Fruit fly (Drosophila melanogaster) whole organism, embryonic: ENCODE data around the gene Cyt-b5-r.

Source experiments
- Asciz ChIP-seq: fragments of 200-800 bp; sonication (Bioruptor generic); optimal IDR thresholded peaks from 2 replicates; lab custom pipeline; 2017; ENCODE audit warnings: missing biosample characterization, mild to moderate bottlenecking, missing genetic modification characterization, missing genetic modification reagents
- Bgb ChIP-seq: fragments of 200-800 bp; sonication (Bioruptor generic); IDR thresholded peaks from 2 replicates; pipeline ENCODE4 v1.3.6; 2022; ENCODE audit warnings: missing biosample characterization, missing genetic modification characterization; ENCODE audit not compliant: partially characterized antibody
- CG10209 ChIP-seq: fragments of 200-800 bp; sonication (Bioruptor generic); optimal IDR thresholded peaks from 3 replicates; lab custom pipeline; 2017; ENCODE audit warnings: missing biosample characterization, mild to moderate bottlenecking, missing genetic modification characterization, missing genetic modification reagents
- CG10366 ChIP-seq: fragments of 200-800 bp; sonication (Bioruptor generic); IDR thresholded peaks from 2 replicates; pipeline ENCODE4 v1.3.6; 2022; ENCODE audit warnings: missing biosample characterization, missing genetic modification characterization
- CG11085 ChIP-seq: fragments of 200-800 bp; sonication (Bioruptor generic); IDR thresholded peaks from 2 replicates; pipeline ENCODE4 v1.3.6; 2022; ENCODE audit warnings: missing biosample characterization, missing genetic modification characterization
- CG14014 ChIP-seq: fragments of 200-800 bp; sonication (Bioruptor generic); IDR thresholded peaks from 2 replicates; pipeline ENCODE4 v1.3.6; 2022; ENCODE audit warnings: missing biosample characterization, missing genetic modification characterization
- CG16863 ChIP-seq: fragments of 200-800 bp; sonication (Bioruptor generic); optimal IDR thresholded peaks from 3 replicates; lab custom pipeline; 2016; ENCODE audit warnings: missing biosample characterization, missing genetic modification characterization
- CG17328 ChIP-seq: fragments of 200-800 bp; sonication (Bioruptor generic); IDR thresholded peaks from 2 replicates; pipeline ENCODE4 v1.3.6; 2022; ENCODE audit warnings: missing biosample characterization, missing genetic modification characterization
- CG17802 ChIP-seq: fragments of 200-800 bp; sonication (Bioruptor generic); optimal IDR thresholded peaks from 2 replicates; lab custom pipeline; 2018; ENCODE audit warnings: missing biosample characterization, mild to moderate bottlenecking, missing genetic modification characterization, moderate library complexity
- CG32532 ChIP-seq: fragments of 200-800 bp; sonication (Bioruptor generic); IDR thresholded peaks from 2 replicates; pipeline ENCODE4 v1.3.6; 2022; ENCODE audit warnings: missing biosample characterization, missing genetic modification characterization
- CG4404 ChIP-seq: fragments of 200-800 bp; sonication (Bioruptor generic); IDR thresholded peaks from 2 replicates; pipeline ENCODE4 v1.3.6; 2022; ENCODE audit warnings: missing biosample characterization, missing genetic modification characterization
- CG5180 ChIP-seq: fragments of 200-800 bp; sonication (Bioruptor generic); optimal IDR thresholded peaks from 3 replicates; lab custom pipeline; 2017; ENCODE audit warnings: missing biosample characterization, missing genetic modification characterization, mild to moderate bottlenecking, moderate library complexity, missing genetic modification reagents
- CG5953 ChIP-seq: fragments of 200-800 bp; sonication (Bioruptor generic); IDR thresholded peaks from 2 replicates; pipeline ENCODE4 v1.3.6; 2022; ENCODE audit warnings: missing biosample characterization, missing genetic modification characterization
- CG6791 ChIP-seq: fragments of 200-800 bp; sonication (Bioruptor generic); IDR thresholded peaks from 3 replicates; pipeline ENCODE4 v1.3.6; 2022; ENCODE audit warnings: missing biosample characterization, missing genetic modification characterization; ENCODE audit not compliant: partially characterized antibody
- CG8290 ChIP-seq, 3 experiments: fragments of 200-800 bp; sonication (Bioruptor generic); optimal IDR thresholded peaks; 2 replicates each; lab custom pipeline; 2016 to 2019; ENCODE audit warnings: missing biosample characterization in 3 of 3, missing genetic modification characterization in 3 of 3, mild to moderate bottlenecking in 2 of 3, moderate library complexity in 1 of 3
- CG8388 ChIP-seq: fragments of 200-800 bp; sonication (Bioruptor generic); optimal IDR thresholded peaks from 2 replicates; lab custom pipeline; 2019; ENCODE audit warnings: missing biosample characterization, mild to moderate bottlenecking, missing genetic modification characterization, moderate library complexity
- Camta ChIP-seq: fragments of 200-800 bp; sonication (Bioruptor generic); optimal IDR thresholded peaks from 2 replicates; lab custom pipeline; 2016; ENCODE audit warnings: missing biosample characterization, missing genetic modification characterization
- Chrac-16 ChIP-seq: fragments of 200-800 bp; sonication (Bioruptor generic); optimal IDR thresholded peaks from 3 replicates; lab custom pipeline; 2016; ENCODE audit warnings: missing biosample characterization, missing genetic modification characterization
- CkIIα-i1 ChIP-seq: fragments of 200-800 bp; sonication (Bioruptor generic); IDR thresholded peaks from 2 replicates; pipeline ENCODE4 v1.3.6; 2022; ENCODE audit warnings: missing biosample characterization, missing genetic modification characterization
- Dbx ChIP-seq: fragments of 200-800 bp; sonication (Bioruptor generic); IDR thresholded peaks from 3 replicates; pipeline ENCODE4 v1.3.6; 2022; ENCODE audit warnings: missing biosample characterization, missing genetic modification characterization
- Dip3 ChIP-seq: fragments of 200-800 bp; sonication (Bioruptor generic); optimal IDR thresholded peaks from 3 replicates; lab custom pipeline; 2016; ENCODE audit warnings: missing biosample characterization, missing genetic modification characterization
- E2f1 ChIP-seq: fragments of 200-800 bp; sonication (Bioruptor generic); IDR thresholded peaks from 2 replicates; pipeline ENCODE4 v1.3.6; 2022; ENCODE audit warnings: missing biosample characterization, missing genetic modification characterization
- Hmx ChIP-seq: fragments of 200-800 bp; sonication (Bioruptor generic); optimal IDR thresholded peaks from 2 replicates; lab custom pipeline; 2016; ENCODE audit warnings: missing biosample characterization, missing genetic modification characterization
- Hr3 ChIP-seq: fragments of 200-800 bp; sonication (Bioruptor generic); optimal IDR thresholded peaks from 3 replicates; lab custom pipeline; 2016; ENCODE audit warnings: missing biosample characterization, missing genetic modification characterization
- Lhr ChIP-seq: fragments of 200-800 bp; sonication (Bioruptor generic); optimal IDR thresholded peaks from 3 replicates; lab custom pipeline; 2017; ENCODE audit warnings: mild to moderate bottlenecking, missing biosample characterization, missing genetic modification reagents, missing genetic modification characterization
- Lpt ChIP-seq: fragments of >200 bp; optimal IDR thresholded peaks from 2 replicates; lab custom pipeline; 2018; ENCODE audit warnings: missing biosample characterization, missing genetic modification characterization
- Max ChIP-seq: fragments of 200-800 bp; sonication (Bioruptor generic); optimal IDR thresholded peaks from 2 replicates; lab custom pipeline; 2016; ENCODE audit warnings: missing biosample characterization, mild to moderate bottlenecking, missing genetic modification characterization
- Ssrp ChIP-seq: fragments of 200-800 bp; sonication (Bioruptor generic); optimal IDR thresholded peaks from 2 replicates; lab custom pipeline; 2018; ENCODE audit warnings: missing biosample characterization, mild to moderate bottlenecking, missing genetic modification characterization, moderate library complexity
- Trl ChIP-seq, 3 experiments: fragments of >200 bp in 2 of 3; fragments of 200-800 bp in 1 of 3; sonication (Bioruptor generic) in 1 of 3; optimal IDR thresholded peaks; 2 replicates in 1 of 3; 3 replicates in 2 of 3; lab custom pipeline; 2016 to 2017; ENCODE audit warnings: missing biosample characterization in 1 of 3, missing genetic modification characterization in 1 of 3
- Vsx1 ChIP-seq: fragments of 200-800 bp; sonication (Bioruptor generic); optimal IDR thresholded peaks from 2 replicates; lab custom pipeline; 2017; ENCODE audit warnings: missing biosample characterization, mild to moderate bottlenecking, missing genetic modification characterization, missing genetic modification reagents
- ab ChIP-seq: fragments of 200-800 bp; sonication (Bioruptor generic); optimal IDR thresholded peaks from 2 replicates; lab custom pipeline; 2016; ENCODE audit warnings: missing biosample characterization, missing genetic modification characterization
- abd-A ChIP-seq: fragments of 200-800 bp; sonication (Bioruptor generic); optimal IDR thresholded peaks from 3 replicates; lab custom pipeline; 2019; ENCODE audit warnings: missing biosample characterization, mild to moderate bottlenecking, missing genetic modification characterization, moderate library complexity
- br ChIP-seq: fragments of >200 bp; optimal IDR thresholded peaks from 2 replicates; lab custom pipeline; 2017
- btn ChIP-seq: fragments of 200-800 bp; sonication (Bioruptor generic); optimal IDR thresholded peaks from 2 replicates; lab custom pipeline; 2016; ENCODE audit warnings: missing biosample characterization, missing genetic modification characterization
- cato ChIP-seq: fragments of 200-800 bp; sonication (Bioruptor generic); optimal IDR thresholded peaks from 2 replicates; lab custom pipeline; 2016; ENCODE audit warnings: missing biosample characterization, missing genetic modification characterization, borderline replicate concordance
- ci ChIP-seq: fragments of 200-800 bp; sonication (Bioruptor generic); IDR thresholded peaks from 3 replicates; pipeline ENCODE4 v1.3.6; 2022; ENCODE audit warnings: missing biosample characterization, missing genetic modification characterization
- crc ChIP-seq: fragments of 200-800 bp; sonication (Bioruptor generic); optimal IDR thresholded peaks from 2 replicates; lab custom pipeline; 2016; ENCODE audit warnings: missing biosample characterization, missing genetic modification characterization
- esg ChIP-seq: fragments of 200-800 bp; sonication (Bioruptor generic); conservative IDR thresholded peaks from 2 replicates; pipeline ENCODE4 v1.3.6; 2022; ENCODE audit warnings: missing biosample characterization, missing genetic modification characterization
- gem ChIP-seq: fragments of 200-800 bp; sonication (Bioruptor generic); optimal IDR thresholded peaks from 2 replicates; lab custom pipeline; 2019; ENCODE audit warnings: missing biosample characterization, mild to moderate bottlenecking, missing genetic modification characterization, moderate library complexity
- gsb-n ChIP-seq: fragments of 200-800 bp; sonication (Bioruptor generic); optimal IDR thresholded peaks from 3 replicates; lab custom pipeline; 2018; ENCODE audit warnings: missing biosample characterization, mild to moderate bottlenecking, missing genetic modification characterization
- her ChIP-seq: fragments of 200-800 bp; sonication (Bioruptor generic); optimal IDR thresholded peaks from 2 replicates; lab custom pipeline; 2016; ENCODE audit warnings: missing biosample characterization, missing genetic modification characterization
- klu ChIP-seq: fragments of 200-800 bp; sonication (Bioruptor generic); IDR thresholded peaks from 2 replicates; pipeline ENCODE4 v1.3.6; 2022; ENCODE audit warnings: missing biosample characterization, missing genetic modification characterization
- lab ChIP-seq: fragments of 200-800 bp; sonication (Bioruptor generic); optimal IDR thresholded peaks from 3 replicates; lab custom pipeline; 2017; ENCODE audit warnings: missing biosample characterization, missing genetic modification characterization, mild to moderate bottlenecking, moderate library complexity, missing genetic modification reagents
- luna ChIP-seq: fragments of 200-800 bp; sonication (Bioruptor generic); optimal IDR thresholded peaks from 2 replicates; lab custom pipeline; 2016; ENCODE audit warnings: missing biosample characterization, missing genetic modification characterization
- pfk ChIP-seq: fragments of 200-800 bp; sonication (Bioruptor generic); optimal IDR thresholded peaks from 2 replicates; lab custom pipeline; 2018; ENCODE audit warnings: missing biosample characterization, mild to moderate bottlenecking, missing genetic modification characterization, moderate library complexity
- rib ChIP-seq: fragments of 200-800 bp; sonication (Bioruptor generic); IDR thresholded peaks from 2 replicates; pipeline ENCODE4 v1.3.6; 2022; ENCODE audit warnings: missing biosample characterization, missing genetic modification characterization
- schlank ChIP-seq: fragments of 200-800 bp; sonication (Bioruptor generic); optimal IDR thresholded peaks from 2 replicates; lab custom pipeline; 2018; ENCODE audit warnings: missing biosample characterization, mild to moderate bottlenecking, missing genetic modification characterization
- ssp ChIP-seq: fragments of 200-800 bp; sonication (Bioruptor generic); IDR thresholded peaks from 2 replicates; pipeline ENCODE4 v1.3.6; 2022; ENCODE audit warnings: missing biosample characterization, missing genetic modification characterization
- unc-4 ChIP-seq: fragments of 200-800 bp; sonication (Bioruptor generic); IDR thresholded peaks from 2 replicates; pipeline ENCODE4 v1.3.6; 2022; ENCODE audit warnings: missing biosample characterization, missing genetic modification characterization; ENCODE audit not compliant: partially characterized antibody
- vvl ChIP-seq: fragments of 200-800 bp; sonication (Bioruptor generic); IDR thresholded peaks from 2 replicates; pipeline ENCODE4 v1.3.6; 2022; ENCODE audit warnings: missing biosample characterization, missing genetic modification characterization

The Cyt-b5-r gene

DNA sequence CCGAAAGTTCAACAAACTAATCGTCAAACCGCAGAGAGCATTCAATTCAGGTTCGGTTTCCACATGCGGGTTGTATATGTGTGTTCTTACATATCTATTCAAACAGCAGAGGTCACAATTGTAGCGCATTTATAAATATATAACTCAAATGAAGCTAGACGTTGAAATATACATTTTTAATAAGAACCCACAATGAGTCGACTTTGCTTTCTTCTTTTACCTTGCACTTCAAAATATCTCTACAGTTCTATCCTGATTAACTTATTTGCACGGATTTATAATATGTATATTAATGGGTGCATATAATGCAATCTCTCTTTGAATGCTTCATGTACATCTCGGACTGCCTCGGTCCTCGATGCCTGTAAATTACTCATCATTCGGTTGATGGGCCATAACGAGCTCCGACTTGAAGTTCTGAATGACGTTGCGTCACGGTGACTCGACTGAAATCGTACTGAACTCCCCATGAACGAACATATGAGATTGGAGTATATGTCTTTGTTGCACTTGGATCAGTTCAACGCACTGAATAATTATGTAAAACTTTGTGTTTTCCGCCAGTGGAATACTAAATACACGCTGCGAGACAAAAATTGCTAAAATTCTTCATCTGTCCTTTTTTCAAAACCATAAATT, 27.9 kb upstream of the Cyt-b5-r start (continued):
- TF ChIP-seq CG8290 (GFP tag; optimal IDR thresholded peaks at IDR 0.05; lab: Kevin White, UChicago), result no peak
- TF ChIP-seq CG8290 (tag; optimal IDR thresholded peaks at IDR 0.05; lab: Kevin White, UChicago), result no peak
- no peak for TF ChIP-seq pfk (GFP tag; lab: Kevin White, UChicago)
- TF ChIP-seq Lpt (GFP tag; lab: Kevin White, UChicago), result no peak
- TF ChIP-seq Hr3, result no peak
- TF ChIP-seq abd-A (tag; lab: Kevin White, UChicago), result no peak
- no peak for TF ChIP-seq CG16863 (GFP tag; lab: Kevin White, UChicago)
- TF ChIP-seq CkIIα-i1 (GFP tag; lab: Robert Waterston, UW), result no peak
- no peak for TF ChIP-seq E2f1 (GFP tag; lab: Robert Waterston, UW)
- no peak for TF ChIP-seq lab (GFP tag; lab: Kevin White, UChicago)
- TF ChIP-seq CG5180 (GFP tag; lab: Kevin White, UChicago), result peak; percentile 19
- TF ChIP-seq crc (GFP tag; lab: Kevin White, UChicago), result peak; percentile 21
- TF ChIP-seq CG11085 (GFP tag; lab: Robert Waterston, UW), result no peak
- TF ChIP-seq Dbx (GFP tag; lab: Robert Waterston, UW), result no peak
- no peak for TF ChIP-seq luna (GFP tag; lab: Kevin White, UChicago)
- no peak for TF ChIP-seq klu (GFP tag; lab: Robert Waterston, UW)
- TF ChIP-seq CG10209 (GFP tag; lab: Kevin White, UChicago), result peak; percentile 13
- peak; percentile 34; the same call in 1 of the 2 replicates for TF ChIP-seq CG17328
- peak; percentile 5 for TF ChIP-seq Max (GFP tag; lab: Kevin White, UChicago)
- no peak for TF ChIP-seq unc-4
- TF ChIP-seq ci, result no peak
- TF ChIP-seq Bgb (GFP tag; lab: Robert Waterston, UW), result no peak
- no peak for TF ChIP-seq rib
- peak; percentile 13 for TF ChIP-seq Ssrp (tag; lab: Kevin White, UChicago)
- no peak for TF ChIP-seq cato (GFP tag; lab: Kevin White, UChicago)
- 0 out of 2 replicates have a peak, but pooled peaks have one; percentile 42 for TF ChIP-seq vvl (GFP tag; lab: Robert Waterston, UW)
- TF ChIP-seq CG4404 (GFP tag; lab: Robert Waterston, UW), result no peak
- no peak for TF ChIP-seq Lhr
- peak; percentile 5 for TF ChIP-seq CG17802 (tag; lab: Kevin White, UChicago)
- TF ChIP-seq gsb-n (tag; lab: Kevin White, UChicago), result peak; percentile 36
- TF ChIP-seq her (GFP tag; lab: Kevin White, UChicago), result no peak
- no peak for TF ChIP-seq Trl (optimal IDR thresholded peaks at IDR 0.05; lab: Kevin White, UChicago)
- no peak for TF ChIP-seq Trl (GFP tag; optimal IDR thresholded peaks at IDR 0.05; lab: Kevin White, UChicago)
- no peak for TF ChIP-seq Chrac-16 (GFP tag; lab: Kevin White, UChicago)
- TF ChIP-seq ssp (GFP tag; lab: Robert Waterston, UW), result no peak
- peak; percentile 50 for TF ChIP-seq CG8388 (GFP tag; lab: Kevin White, UChicago)
- no peak for TF ChIP-seq Vsx1 (GFP tag; lab: Kevin White, UChicago)
- no peak for TF ChIP-seq schlank (tag; lab: Kevin White, UChicago)
- TF ChIP-seq esg (GFP tag; lab: Robert Waterston, UW), result no peak
- TF ChIP-seq Dip3 (GFP tag; lab: Kevin White, UChicago), result no peak
- no peak for TF ChIP-seq br (lab: Kevin White, UChicago)
- TF ChIP-seq CG14014 (GFP tag; lab: Robert Waterston, UW), result no peak
- TF ChIP-seq Hmx (GFP tag; lab: Kevin White, UChicago), result no peak
- TF ChIP-seq CG32532 (GFP tag; lab: Robert Waterston, UW), result no peak
- no peak for TF ChIP-seq btn (GFP tag; lab: Kevin White, UChicago)
- no peak for TF ChIP-seq CG5953
- no peak for TF ChIP-seq CG10366
- no peak for TF ChIP-seq ab (GFP tag; lab: Kevin White, UChicago)
- TF ChIP-seq Asciz (GFP tag; lab: Kevin White, UChicago), result peak; percentile 40
- no peak for TF ChIP-seq Camta
- TF ChIP-seq gem (tag; lab: Kevin White, UChicago), result peak; percentile 64
- TF ChIP-seq CG6791, result no peak
